Worm (Caenorhabditis elegans) whole organism, young adult: Measurements from ENCODE around the gene col-14.
A peak's percentile ranks its signal among the peaks of the same experiment; 100 is the strongest.

Experiments used
- F10E7.11 ChIP-seq: sonication (generic microtip); optimal IDR thresholded peaks from 2 replicates; lab custom pipeline; 2017; ENCODE audit warnings: mild to moderate bottlenecking, missing genetic modification characterization, moderate library complexity, missing compliant biosample characterization
- F22D6.2 ChIP-seq: sonication (generic microtip); optimal IDR thresholded peaks from 2 replicates; lab custom pipeline; 2016; ENCODE audit warnings: mild to moderate bottlenecking, missing genetic modification characterization, missing compliant biosample characterization
- K12H6.12 ChIP-seq: fragments of 200-800 bp; sonication (Bioruptor generic); optimal IDR thresholded peaks from 2 replicates; lab custom pipeline; 2018; ENCODE audit warnings: mild to moderate bottlenecking, missing genetic modification characterization, missing compliant biosample characterization
- T07F8.4 ChIP-seq: sonication (generic microtip); optimal IDR thresholded peaks from 2 replicates; lab custom pipeline; 2016; ENCODE audit warnings: mild to moderate bottlenecking, missing genetic modification characterization, moderate library complexity, missing compliant biosample characterization
- Y95B8A.8 ChIP-seq: fragments of 200-800 bp; sonication (Bioruptor generic); IDR thresholded peaks from 2 replicates; pipeline ENCODE4 v1.3.6; 2022; ENCODE audit warnings: missing genetic modification reagents, missing genetic modification characterization, missing compliant biosample characterization
- akir-1 ChIP-seq: fragments of 200-800 bp; sonication (Bioruptor generic); optimal IDR thresholded peaks from 2 replicates; lab custom pipeline; 2018; ENCODE audit warnings: mild to moderate bottlenecking, missing genetic modification characterization, moderate library complexity, missing compliant biosample characterization
- ama-1 ChIP-seq, 3 experiments: fragments of 150-350 bp in 1 of 3; sonication (generic microtip) in 2 of 3; optimal IDR thresholded peaks; 2 replicates each; lab custom pipeline; 2014 to 2018; ENCODE audit warnings: missing biosample characterization in 2 of 3, missing genetic modification characterization in 2 of 3, missing genetic modification reagents in 2 of 3
- attf-3 ChIP-seq: fragments of 200-800 bp; sonication (Bioruptor generic); conservative IDR thresholded peaks from 2 replicates; pipeline ENCODE4 v1.3.6; 2022; ENCODE audit warnings: missing genetic modification reagents, missing genetic modification characterization, missing compliant biosample characterization
- attf-5 ChIP-seq: fragments of 200-800 bp; sonication (Bioruptor generic); optimal IDR thresholded peaks from 2 replicates; lab custom pipeline; 2018; ENCODE audit warnings: mild to moderate bottlenecking, missing genetic modification characterization, missing compliant biosample characterization
- attf-6 ChIP-seq: fragments of 200-800 bp; sonication (Bioruptor generic); IDR thresholded peaks from 2 replicates; pipeline ENCODE4 v1.3.6; 2022; ENCODE audit warnings: missing genetic modification reagents, missing genetic modification characterization, missing compliant biosample characterization
- cebp-1 ChIP-seq, 2 experiments: fragments of 200-800 bp in 1 of 2; sonication (Bioruptor generic) in 1 of 2; sonication (generic microtip) in 1 of 2; IDR thresholded peaks in 1 of 2; optimal IDR thresholded peaks in 1 of 2; 2 replicates each; pipeline versions ENCODE4 v1.3.6 to Lab custom; 2017 to 2022; ENCODE audit warnings: missing compliant biosample characterization in 2 of 2, missing genetic modification characterization in 2 of 2, mild to moderate bottlenecking in 1 of 2, missing genetic modification reagents in 1 of 2, moderate library complexity in 1 of 2
- ceh-27 ChIP-seq: fragments of 200-800 bp; sonication (Bioruptor generic); optimal IDR thresholded peaks from 2 replicates; lab custom pipeline; 2018; ENCODE audit warnings: mild to moderate bottlenecking, missing genetic modification characterization, moderate library complexity, missing compliant biosample characterization
- ceh-91 ChIP-seq: fragments of 200-800 bp; sonication (Bioruptor generic); IDR thresholded peaks from 2 replicates; pipeline ENCODE4 v1.3.6; 2022; ENCODE audit warnings: missing genetic modification reagents, missing genetic modification characterization, missing compliant biosample characterization
- chd-7 ChIP-seq: sonication (generic microtip); optimal IDR thresholded peaks from 2 replicates; lab custom pipeline; 2016; ENCODE audit warnings: mild to moderate bottlenecking, missing genetic modification characterization, moderate library complexity, missing compliant biosample characterization
- egrh-3 ChIP-seq: fragments of 200-800 bp; sonication (Bioruptor generic); IDR thresholded peaks from 2 replicates; pipeline ENCODE4 v1.3.6; 2022; ENCODE audit warnings: missing genetic modification reagents, missing genetic modification characterization, missing compliant biosample characterization
- ets-4 ChIP-seq: fragments of 200-800 bp; sonication (Bioruptor generic); optimal IDR thresholded peaks from 2 replicates; lab custom pipeline; 2018; ENCODE audit warnings: mild to moderate bottlenecking, missing genetic modification characterization, missing compliant biosample characterization
- hmg-1.2 ChIP-seq: fragments of 200-800 bp; sonication (Bioruptor generic); IDR thresholded peaks from 2 replicates; pipeline ENCODE4 v1.3.6; 2022; ENCODE audit warnings: missing genetic modification reagents, missing genetic modification characterization, missing compliant biosample characterization
- hmg-20 ChIP-seq: fragments of 200-800 bp; sonication (Bioruptor generic); IDR thresholded peaks from 2 replicates; pipeline ENCODE4 v1.3.6; 2022; ENCODE audit warnings: missing genetic modification reagents, missing genetic modification characterization, missing compliant biosample characterization
- lin-26 ChIP-seq: fragments of 200-800 bp; sonication (Bioruptor generic); IDR thresholded peaks from 2 replicates; pipeline ENCODE4 v1.3.6; 2022; ENCODE audit warnings: missing genetic modification reagents, missing genetic modification characterization, missing compliant biosample characterization
- madf-6 ChIP-seq: fragments of 200-800 bp; sonication (Bioruptor generic); IDR thresholded peaks from 2 replicates; pipeline ENCODE4 v1.3.6; 2022; ENCODE audit warnings: missing genetic modification reagents, missing genetic modification characterization, missing compliant biosample characterization
- mcd-1 ChIP-seq: fragments of 200-800 bp; sonication (Bioruptor generic); IDR thresholded peaks from 2 replicates; pipeline ENCODE4 v1.3.6; 2022; ENCODE audit warnings: missing genetic modification reagents, missing genetic modification characterization, missing compliant biosample characterization
- nhr-179 ChIP-seq: sonication (generic microtip); optimal IDR thresholded peaks from 2 replicates; lab custom pipeline; 2016; ENCODE audit warnings: mild to moderate bottlenecking, missing genetic modification characterization, missing compliant biosample characterization
- nhr-80 ChIP-seq: sonication (generic microtip); optimal IDR thresholded peaks from 2 replicates; lab custom pipeline; 2016; ENCODE audit warnings: missing genetic modification characterization, missing compliant biosample characterization
- pbrm-1 ChIP-seq: fragments of 200-800 bp; sonication (Bioruptor generic); IDR thresholded peaks from 2 replicates; pipeline ENCODE4 v1.3.6; 2022; ENCODE audit warnings: missing genetic modification reagents, missing genetic modification characterization, missing compliant biosample characterization
- pha-4 ChIP-seq: fragments of 150-350 bp; sonication (generic microtip); optimal IDR thresholded peaks from 2 replicates; lab custom pipeline; 2014; ENCODE audit warnings: missing biosample characterization, missing genetic modification reagents, missing genetic modification characterization
- snpc-4 ChIP-seq, 5 experiments: fragments of 150-350 bp in 1 of 5; sonication (generic microtip) in 4 of 5; optimal IDR thresholded peaks; 2 replicates each; lab custom pipeline; 2014 to 2018; ENCODE audit warnings: missing genetic modification characterization in 5 of 5, missing biosample characterization in 3 of 5, antibody characterized with exemption in 2 of 5, mild to moderate bottlenecking in 2 of 5, missing compliant biosample characterization in 2 of 5, missing genotype in 2 of 5, moderate library complexity in 2 of 5, missing genetic modification reagents in 1 of 5
- somi-1 ChIP-seq: fragments of 200-800 bp; sonication (Bioruptor generic); optimal IDR thresholded peaks from 2 replicates; lab custom pipeline; 2018; ENCODE audit warnings: mild to moderate bottlenecking, missing genetic modification characterization, missing compliant biosample characterization
- tbx-9 ChIP-seq: sonication (generic microtip); optimal IDR thresholded peaks from 2 replicates; lab custom pipeline; 2016; ENCODE audit warnings: borderline replicate concordance, missing genetic modification characterization, inconsistent platforms, missing compliant biosample characterization
- ztf-18 ChIP-seq: sonication (generic microtip); optimal IDR thresholded peaks from 2 replicates; lab custom pipeline; 2016; ENCODE audit warnings: missing genotype, mild to moderate bottlenecking, missing genetic modification characterization, missing compliant biosample characterization
- ztf-25 ChIP-seq: fragments of 200-800 bp; sonication (Bioruptor generic); IDR thresholded peaks from 2 replicates; pipeline ENCODE4 v1.3.6; 2022; ENCODE audit warnings: missing genetic modification reagents, missing genetic modification characterization, missing compliant biosample characterization
- ztf-3 ChIP-seq: fragments of 200-800 bp; sonication (Bioruptor generic); optimal IDR thresholded peaks from 2 replicates; lab custom pipeline; 2018; ENCODE audit warnings: mild to moderate bottlenecking, missing genetic modification characterization, missing compliant biosample characterization
- ztf-6 ChIP-seq: fragments of 200-800 bp; sonication (Bioruptor generic); IDR thresholded peaks from 2 replicates; pipeline ENCODE4 v1.3.6; 2022; ENCODE audit warnings: missing genetic modification reagents, missing genetic modification characterization, missing compliant biosample characterization

col-14 gene

DNA sequence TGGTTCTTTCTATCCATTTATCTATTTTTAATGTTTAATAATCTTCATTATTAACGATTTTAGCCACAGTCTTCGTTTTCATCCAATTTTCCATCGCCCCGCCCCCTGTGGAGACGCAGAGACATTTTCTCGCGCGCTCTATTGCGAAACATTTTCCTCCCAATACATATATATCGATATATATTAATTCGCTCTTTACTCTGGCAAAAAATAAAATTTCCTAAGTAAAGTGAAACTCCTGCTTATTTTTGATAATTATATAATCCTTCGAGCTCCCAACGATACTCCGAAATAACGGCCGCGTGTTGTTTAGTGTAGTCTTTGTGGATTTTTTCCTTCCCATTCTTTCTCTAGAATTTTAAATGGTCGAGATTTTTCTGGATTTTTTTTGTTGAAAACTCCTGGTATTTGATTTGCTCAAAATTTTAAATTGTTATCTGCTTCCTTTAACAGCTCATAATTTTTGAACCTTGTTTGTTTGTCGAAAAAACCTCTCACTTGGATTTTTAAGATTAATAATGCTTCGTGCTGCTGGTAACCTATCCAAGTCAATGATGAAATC is 24.7 kb upstream of the col-14 start, which contains the start of gene sucg-1:
Gene sucg-1, plus strand, starts transcription at position 512 of the 562 bp plus-strand sequence.
- peak; percentile 79 for TF ChIP-seq attf-3 (GFP tag; lab: Robert Waterston, UW)
- TF ChIP-seq K12H6.12 (tag; lab: Kevin White, UChicago): no peak
- no peak for TF ChIP-seq ztf-25 (GFP tag; lab: Robert Waterston, UW)
- TF ChIP-seq cebp-1 (GFP tag; IDR thresholded peaks at IDR 0.05; lab: Robert Waterston, UW): peak; percentile 84
- TF ChIP-seq cebp-1 (tag; optimal IDR thresholded peaks at IDR 0.05; lab: Kevin White, UChicago): peak; percentile 91
- peak; percentile 37; the same call in 1 of the 2 replicates for TF ChIP-seq hmg-1.2 (GFP tag; lab: Robert Waterston, UW)

DNA sequence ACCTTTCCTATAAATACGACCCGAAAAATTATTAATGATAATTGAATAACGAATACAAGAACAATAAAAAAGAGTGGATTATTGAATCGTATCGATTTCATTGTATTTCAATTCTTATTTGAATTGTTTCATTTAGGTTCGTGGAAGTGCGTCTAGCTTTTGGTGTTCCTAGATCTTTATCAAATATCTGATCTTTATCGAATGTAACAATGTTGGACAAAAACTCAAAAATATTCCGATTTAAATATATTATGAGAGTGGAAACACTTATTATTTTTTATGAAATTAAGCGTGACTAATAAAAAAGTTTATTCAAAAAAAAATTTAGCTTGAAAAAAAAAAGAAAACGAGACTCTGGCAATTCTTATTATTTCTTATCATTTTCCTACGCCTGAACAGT is 21.2 kb upstream of the col-14 start, which contains the start of the genes C50F7.9 and C50F7.3:
Gene C50F7.9, minus strand, starts transcription at position 101 of the 400 bp plus-strand sequence.
Gene C50F7.3, plus strand, starts transcription at position 370 of the 400 bp plus-strand sequence.
- TF ChIP-seq nhr-80 (tag; lab: Kevin White, UChicago) (no peak), mcd-1 (GFP tag; lab: Robert Waterston, UW) (no peak), ztf-3 (GFP tag; lab: Kevin White, UChicago) (no peak), ztf-6 (GFP tag; lab: Robert Waterston, UW) (no peak), Y95B8A.8 (no peak), tbx-9 (tag; lab: Kevin White, UChicago) (no peak), T07F8.4 (tag; lab: Kevin White, UChicago) (no peak), cebp-1 (GFP tag; IDR thresholded peaks at IDR 0.05; lab: Robert Waterston, UW) (no peak), cebp-1 (tag; optimal IDR thresholded peaks at IDR 0.05; lab: Kevin White, UChicago) (no peak), snpc-4 (GFP tag; optimal IDR thresholded peaks at IDR 0.05; lab: Kevin White, UChicago) (no peak), snpc-4 (tag; optimal IDR thresholded peaks at IDR 0.05; lab: Kevin White, UChicago) (no peak), attf-6 (GFP tag; lab: Robert Waterston, UW) (no peak), ceh-27 (GFP tag; lab: Kevin White, UChicago) (no peak), ets-4 (GFP tag; lab: Kevin White, UChicago) (no peak), nhr-179 (tag; lab: Kevin White, UChicago) (no peak), madf-6 (no peak), pbrm-1 (GFP tag; lab: Robert Waterston, UW) (no peak), K12H6.12 (tag; lab: Kevin White, UChicago) (no peak), lin-26 (GFP tag; lab: Robert Waterston, UW) (no peak), ceh-91 (GFP tag; lab: Robert Waterston, UW) (no peak)

DNA sequence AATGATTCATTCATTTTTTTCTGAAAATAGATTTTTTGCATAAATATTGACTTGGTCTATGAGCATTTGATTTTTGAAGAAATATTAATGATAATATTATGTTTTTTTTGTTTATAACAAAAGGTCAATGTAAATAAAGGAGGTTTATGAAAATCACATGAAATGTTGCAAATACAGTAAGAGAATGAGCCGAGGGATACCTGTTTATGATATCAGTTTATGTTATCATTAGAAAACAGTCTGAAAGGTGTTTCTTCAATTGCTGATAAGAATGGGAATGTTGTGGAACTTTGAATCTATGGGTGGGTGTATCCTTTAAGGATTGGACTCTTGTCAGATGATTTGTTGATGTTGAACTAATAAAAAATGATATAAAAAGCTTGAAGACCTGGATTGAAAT is 19.0 kb upstream of the col-14 start:
- no peak for TF ChIP-seq chd-7
- no peak for TF ChIP-seq attf-6 (GFP tag; lab: Robert Waterston, UW)
- TF ChIP-seq pha-4 (tag; lab: Kevin White, UChicago): no peak
- no peak for TF ChIP-seq F22D6.2 (tag; lab: Kevin White, UChicago)
- TF ChIP-seq hmg-20 (GFP tag; lab: Robert Waterston, UW): no peak
- TF ChIP-seq akir-1 (GFP tag; lab: Kevin White, UChicago): no peak
- no peak for TF ChIP-seq ztf-25 (GFP tag; lab: Robert Waterston, UW)
- no peak for TF ChIP-seq nhr-80 (tag; lab: Kevin White, UChicago)
- no peak for TF ChIP-seq somi-1 (GFP tag; lab: Kevin White, UChicago)
- no peak for TF ChIP-seq ztf-18 (tag; lab: Kevin White, UChicago)
- TF ChIP-seq F10E7.11 (tag; lab: Kevin White, UChicago): no peak
- no peak for TF ChIP-seq ama-1 (optimal IDR thresholded peaks at IDR 0.05; lab: Kevin White, UChicago)
- no peak for TF ChIP-seq ama-1 (GFP tag; optimal IDR thresholded peaks at IDR 0.05; lab: Kevin White, UChicago)
- no peak for TF ChIP-seq mcd-1 (GFP tag; lab: Robert Waterston, UW)

DNA sequence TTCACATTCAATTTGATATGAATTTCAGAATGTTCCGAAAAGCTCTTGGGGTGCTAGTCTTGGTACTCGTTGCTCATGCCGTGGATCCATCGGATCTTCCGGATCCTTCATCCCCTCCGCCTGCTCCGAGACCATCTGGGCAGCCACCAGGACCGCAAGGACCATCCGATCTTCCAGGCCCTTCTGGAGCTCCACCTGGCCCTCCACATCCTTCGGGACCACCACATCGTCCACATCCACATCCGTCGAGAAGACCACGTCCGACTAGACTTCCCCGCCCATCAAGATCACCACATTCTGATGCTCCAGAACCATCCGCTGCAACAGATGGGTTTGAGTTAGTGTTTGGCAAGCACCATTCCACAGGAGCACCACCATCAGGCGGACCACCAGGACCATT is 18.6 kb upstream of the col-14 start, which contains the start of gene clx-1:
Gene clx-1, plus strand, starts transcription at position 30 of the 400 bp plus-strand sequence.
- TF ChIP-seq egrh-3 (GFP tag; lab: Robert Waterston, UW): peak; percentile 36; the same call in 1 of the 2 replicates
- TF ChIP-seq attf-5 (GFP tag; lab: Kevin White, UChicago): no peak
